Fruit fly (Drosophila melanogaster): ENCODE measurements around the gene ssp.

The ssp gene

dm6 chr3L:12114188-12114587, 3.9 kb upstream of the ssp start (continued):
- TF ChIP-seq CG10631 (GFP tag; optimal IDR thresholded peaks at IDR 0.05) (peak; percentile 82), CG6808 (GFP tag; optimal IDR thresholded peaks at IDR 0.05) (peak; percentile 82), Eip78C (GFP tag) (peak; percentile 92), topi (GFP tag; optimal IDR thresholded peaks at IDR 0.05) (peak; percentile 85), CG8119 (GFP tag; IDR thresholded peaks at IDR 0.05) (peak; percentile 91), Eip75B (GFP tag; optimal IDR thresholded peaks at IDR 0.05) (peak; percentile 85), vri (GFP tag; optimal IDR thresholded peaks at IDR 0.05) (peak; percentile 64), dac (GFP tag; optimal IDR thresholded peaks at IDR 0.05) (peak; percentile 60), Blimp-1 (GFP tag; optimal IDR thresholded peaks at IDR 0.05) (peak; percentile 52), CG10669 (GFP tag; optimal IDR thresholded peaks at IDR 0.05) (peak; percentile 88), CG7368 (GFP tag; optimal IDR thresholded peaks at IDR 0.05) (peak; percentile 81), CG3919 (GFP tag; optimal IDR thresholded peaks at IDR 0.05) (peak; percentile 90), CG1621 (tag; optimal IDR thresholded peaks at IDR 0.05) (peak; percentile 75), fd59A (GFP tag; optimal IDR thresholded peaks at IDR 0.05) (peak; percentile 66), Met (GFP tag; optimal IDR thresholded peaks at IDR 0.05) (peak; percentile 87), CG11902 (GFP tag; optimal IDR thresholded peaks at IDR 0.05) (peak; percentile 72), salr (GFP tag; optimal IDR thresholded peaks at IDR 0.05) (peak; percentile 37 to 76), Hr4 (GFP tag; optimal IDR thresholded peaks at IDR 0.05) (peak; percentile 84), Eip93F (GFP tag; optimal IDR thresholded peaks at IDR 0.05) (peak; percentile 55), acj6 (GFP tag; optimal IDR thresholded peaks at IDR 0.05) (peak; percentile 82), net (GFP tag; optimal IDR thresholded peaks at IDR 0.05) (peak; percentile 78), CG11762 (GFP tag; optimal IDR thresholded peaks at IDR 0.05; ENCODE audit: insufficient read depth) (peak; percentile 70), CG15336 (GFP tag; IDR thresholded peaks at IDR 0.05) (peak; percentile 91), Sox14 (GFP tag; optimal IDR thresholded peaks at IDR 0.05) (peak; percentile 80), CG16779 (tag; optimal IDR thresholded peaks at IDR 0.05) (peak; percentile 57), pdm3 (GFP tag; optimal IDR thresholded peaks at IDR 0.05) (peak; percentile 82), Gug (GFP tag; IDR thresholded peaks at IDR 0.05) (peak; percentile 85), CG8632 (GFP tag; optimal IDR thresholded peaks at IDR 0.05) (peak; percentile 73), achi (GFP tag; optimal IDR thresholded peaks at IDR 0.05) (peak; percentile 80), CG6276 (GFP tag; optimal IDR thresholded peaks at IDR 0.05) (no peak), CG31627 (GFP tag; optimal IDR thresholded peaks at IDR 0.05) (peak; percentile 74), ss (GFP tag; optimal IDR thresholded peaks at IDR 0.05) (peak; percentile 68 to 81), CG6792 (GFP tag; optimal IDR thresholded peaks at IDR 0.05) (peak; percentile 87)

- TF ChIP-seq CG32006 (GFP tag; optimal IDR thresholded peaks at IDR 0.05): peak; percentile 72
- TF ChIP-seq Lpt (GFP tag; optimal IDR thresholded peaks at IDR 0.05): peak; percentile 76
- peak; percentile 86 for TF ChIP-seq pdm3 (GFP tag; optimal IDR thresholded peaks at IDR 0.05)
- TF ChIP-seq Eip75B (GFP tag; optimal IDR thresholded peaks at IDR 0.05): peak; percentile 89
- peak; percentile 96 for TF ChIP-seq esn (GFP tag; optimal IDR thresholded peaks at IDR 0.05)
- peak; percentile 89 for TF ChIP-seq CG1621 (tag; optimal IDR thresholded peaks at IDR 0.05)
- peak; percentile 88 for TF ChIP-seq CG6854 (GFP tag; optimal IDR thresholded peaks at IDR 0.05)
- peak; percentile 67 for TF ChIP-seq Gug (GFP tag; IDR thresholded peaks at IDR 0.05)
- TF ChIP-seq fkh (GFP tag; optimal IDR thresholded peaks at IDR 0.05): no peak
- TF ChIP-seq CG6163 (GFP tag; IDR thresholded peaks at IDR 0.05): peak; percentile 93
- peak; percentile 79 for TF ChIP-seq fd59A (GFP tag; optimal IDR thresholded peaks at IDR 0.05)
- peak; percentile 85 for TF ChIP-seq CG34406 (GFP tag; optimal IDR thresholded peaks at IDR 0.05)
- peak; percentile 86 for TF ChIP-seq CG10669 (GFP tag; optimal IDR thresholded peaks at IDR 0.05)
- peak; percentile 79; the same call in 2 of the 3 replicates for TF ChIP-seq CG8119 (GFP tag; IDR thresholded peaks at IDR 0.05)
- TF ChIP-seq CG3032 (tag; optimal IDR thresholded peaks at IDR 0.05): peak; percentile 89
- peak; percentile 98 for TF ChIP-seq Eip78C (GFP tag)
- TF ChIP-seq CG8632 (GFP tag; optimal IDR thresholded peaks at IDR 0.05): peak; percentile 81
- 0 out of 2 replicates have a peak, but pooled peaks have one; percentile 33 for TF ChIP-seq CG11294 (GFP tag; IDR thresholded peaks at IDR 0.05)
- TF ChIP-seq Sox15 (GFP tag; optimal IDR thresholded peaks at IDR 0.05): peak; percentile 69
- TF ChIP-seq cyc (GFP tag; optimal IDR thresholded peaks at IDR 0.05): peak; percentile 93
- TF ChIP-seq net (GFP tag; optimal IDR thresholded peaks at IDR 0.05): peak; percentile 81
- TF ChIP-seq CG4318 (GFP tag; optimal IDR thresholded peaks at IDR 0.05): peak; percentile 17
- peak; percentile 72 for TF ChIP-seq CG8319 (GFP tag; optimal IDR thresholded peaks at IDR 0.05)
- TF ChIP-seq CG15336 (GFP tag; IDR thresholded peaks at IDR 0.05): peak; percentile 74
- TF ChIP-seq Ets21C (GFP tag; optimal IDR thresholded peaks at IDR 0.05): peak; percentile 85
- peak; percentile 48 for TF ChIP-seq dac (GFP tag; optimal IDR thresholded peaks at IDR 0.05)
- peak; percentile 91 for TF ChIP-seq CG6792 (GFP tag; optimal IDR thresholded peaks at IDR 0.05)
- peak; percentile 89 to 90 for TF ChIP-seq ss (GFP tag; optimal IDR thresholded peaks at IDR 0.05)
- peak; percentile 96 for TF ChIP-seq Sox102F (GFP tag; optimal IDR thresholded peaks at IDR 0.05)
- TF ChIP-seq CG16779 (tag; optimal IDR thresholded peaks at IDR 0.05): peak; percentile 72
- peak; percentile 81 for TF ChIP-seq CG7368 (GFP tag; optimal IDR thresholded peaks at IDR 0.05)
Measured at dm6 chr3L:12115103-12115502, 3.0 kb upstream of the ssp start.
